Worm (Caenorhabditis elegans): ENCODE measurements around the gene pfut-1.

The pfut-1 gene

DNA sequence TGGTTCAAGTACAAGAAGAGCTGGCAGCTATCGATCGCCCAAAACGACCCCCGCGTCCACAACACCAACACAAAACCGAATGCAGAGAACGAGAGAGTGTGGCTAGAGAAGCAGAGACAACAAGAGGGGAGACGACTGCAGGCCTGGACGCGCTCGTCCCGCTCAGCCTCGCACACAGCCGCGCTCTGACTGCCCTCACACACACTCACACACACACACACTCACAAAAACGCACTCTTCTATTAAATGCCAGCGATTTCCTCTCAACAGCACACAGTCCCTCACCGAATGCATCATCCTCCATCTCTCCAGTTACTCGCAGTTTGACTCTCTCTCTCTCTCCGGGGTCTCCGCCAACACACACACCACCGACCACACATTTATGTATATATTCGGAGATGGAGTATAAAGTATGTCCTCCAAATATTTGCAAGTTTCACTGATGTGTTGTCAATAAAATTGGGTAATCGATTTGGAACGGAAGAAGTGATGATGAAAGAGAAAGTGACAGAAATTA lies 37.9 kb upstream of the pfut-1 start:
- TF ChIP-seq F26F4.8 (GFP tag; conservative IDR thresholded peaks at IDR 0.05) = no peak
- peak; percentile 84 for TF ChIP-seq nhr-48 (tag; optimal IDR thresholded peaks at IDR 0.05)
- 0 out of 2 replicates have a peak, but pooled peaks have one; percentile 3 for TF ChIP-seq F44E2.7 (GFP tag; IDR thresholded peaks at IDR 0.05)
- TF ChIP-seq Y48G9A.11 (GFP tag; IDR thresholded peaks at IDR 0.05) = no peak
- no peak for TF ChIP-seq egl-27 (tag; optimal IDR thresholded peaks at IDR 0.05)
- peak; percentile 97 for TF ChIP-seq rbr-2 (tag; optimal IDR thresholded peaks at IDR 0.05)
- peak; percentile 83 for TF ChIP-seq nhr-6 (tag; optimal IDR thresholded peaks at IDR 0.05)
- TF ChIP-seq spr-3 (GFP tag; optimal IDR thresholded peaks at IDR 0.05) = peak; percentile 36
- TF ChIP-seq mep-1 (tag; optimal IDR thresholded peaks at IDR 0.05) = peak; percentile 98
- 0 out of 2 replicates have a peak, but pooled peaks have one; percentile 43 for TF ChIP-seq dmd-9 (GFP tag; IDR thresholded peaks at IDR 0.05)
- TF ChIP-seq madf-9 (GFP tag; conservative IDR thresholded peaks at IDR 0.05) = peak; percentile 90
- peak; percentile 41 to 66 for TF ChIP-seq daf-16 (GFP tag; optimal IDR thresholded peaks at IDR 0.05)
- TF ChIP-seq daf-16 (tag; optimal IDR thresholded peaks at IDR 0.05) = peak; percentile 64
- peak; percentile 85 for TF ChIP-seq spr-1 (tag; optimal IDR thresholded peaks at IDR 0.05)
- TF ChIP-seq attf-4 (tag; optimal IDR thresholded peaks at IDR 0.05) = peak; percentile 16
- peak; percentile 41 for TF ChIP-seq dpl-1 (GFP tag; optimal IDR thresholded peaks at IDR 0.05)
- TF ChIP-seq arid-1 (GFP tag; conservative IDR thresholded peaks at IDR 0.05) = peak; percentile 73; the same call in 1 of the 2 replicates
- TF ChIP-seq nhr-77 (tag; optimal IDR thresholded peaks at IDR 0.05) = peak; percentile 68
- no peak; the same call in 1 of the 2 replicates for TF ChIP-seq mxl-2 (GFP tag; conservative IDR thresholded peaks at IDR 0.05)
- TF ChIP-seq jun-1 (tag; optimal IDR thresholded peaks at IDR 0.05) = peak; percentile 39
- no peak for TF ChIP-seq sdz-12 (GFP tag; optimal IDR thresholded peaks at IDR 0.05)
- TF ChIP-seq T20F7.1 (GFP tag; optimal IDR thresholded peaks at IDR 0.05) = no peak
- TF ChIP-seq ceh-82 (tag; optimal IDR thresholded peaks at IDR 0.05) = no peak
- peak; percentile 85 to 90 for TF ChIP-seq mdl-1 (tag; optimal IDR thresholded peaks at IDR 0.05)
- TF ChIP-seq nhr-42 (GFP tag; IDR thresholded peaks at IDR 0.05) = peak; percentile 61; the same call in 1 of the 2 replicates
- TF ChIP-seq zip-2 (tag; optimal IDR thresholded peaks at IDR 0.05) = peak; percentile 23
- TF ChIP-seq madf-5 (GFP tag; IDR thresholded peaks at IDR 0.05) = no peak
- TF ChIP-seq aly-2 (tag; optimal IDR thresholded peaks at IDR 0.05) = no peak
- TF ChIP-seq ztf-7 (tag; optimal IDR thresholded peaks at IDR 0.05) = peak; percentile 24
- no peak for TF ChIP-seq daf-19 (GFP tag; conservative IDR thresholded peaks at IDR 0.05)
- TF ChIP-seq lin-29 (GFP tag; IDR thresholded peaks at IDR 0.05) = no peak
- peak; percentile 16 for TF ChIP-seq gei-8 (GFP tag; optimal IDR thresholded peaks at IDR 0.05)
- TF ChIP-seq hlh-11 (tag; optimal IDR thresholded peaks at IDR 0.05) = peak; percentile 98
- TF ChIP-seq dmd-8 (GFP tag; IDR thresholded peaks at IDR 0.05) = peak; percentile 64; the same call in 1 of the 2 replicates
- peak; percentile 57 for TF ChIP-seq lir-3 (tag; optimal IDR thresholded peaks at IDR 0.05)
- no peak for TF ChIP-seq nhr-41 (GFP tag; IDR thresholded peaks at IDR 0.05)
- peak; percentile 69 for TF ChIP-seq lin-38 (GFP tag; IDR thresholded peaks at IDR 0.05)
- TF ChIP-seq F37D6.2 (tag; optimal IDR thresholded peaks at IDR 0.05) = peak; percentile 76
- TF ChIP-seq lin-15B (tag; optimal IDR thresholded peaks at IDR 0.05) = no peak
- TF ChIP-seq tra-1 (GFP tag; IDR thresholded peaks at IDR 0.05) = peak; percentile 72
- TF ChIP-seq pha-4 (GFP tag; IDR thresholded peaks at IDR 0.05) = peak; percentile 81
- TF ChIP-seq pha-4 (tag; optimal IDR thresholded peaks at IDR 0.05) = peak; percentile 90
- peak; percentile 65; the same call in 1 of the 2 replicates for TF ChIP-seq tag-97 (GFP tag; IDR thresholded peaks at IDR 0.05)
- TF ChIP-seq zfp-2 (tag; optimal IDR thresholded peaks at IDR 0.05) = peak; percentile 46
- TF ChIP-seq nhr-102 (tag; optimal IDR thresholded peaks at IDR 0.05) = peak; percentile 83
- TF ChIP-seq aha-1 (tag) = peak; percentile 98
- TF ChIP-seq ceh-32 (tag; optimal IDR thresholded peaks at IDR 0.05; ENCODE audit: poor library complexity) = peak; percentile 56
- 0 out of 2 replicates have a peak, but pooled peaks have one; percentile 32 for TF ChIP-seq mdt-29 (GFP tag; IDR thresholded peaks at IDR 0.05)
- TF ChIP-seq T26A8.4 (GFP tag; IDR thresholded peaks at IDR 0.05) = peak; percentile 71
- no peak for TF ChIP-seq F49E8.2 (tag; optimal IDR thresholded peaks at IDR 0.05; ENCODE audit: borderline replicate concordance)
- TF ChIP-seq mes-2 (tag; optimal IDR thresholded peaks at IDR 0.05; ENCODE audit: poor library complexity, severe bottlenecking) = peak; percentile 83

Data from whole organism, L4 larva.